Worm (Caenorhabditis elegans) whole organism, L2 larva: Measurements from ENCODE around the gene srsx-9.

Source experiments
- crh-2 ChIP-seq: sonication (generic microtip); optimal IDR thresholded peaks from 2 replicates; lab custom pipeline; 2017; ENCODE audit warnings: missing biosample characterization, missing genetic modification characterization
- egl-27 ChIP-seq: sonication (generic microtip); optimal IDR thresholded peaks from 3 replicates; lab custom pipeline; 2017; ENCODE audit warnings: missing biosample characterization, missing genetic modification reagents, missing genetic modification characterization
- elt-3 ChIP-seq: sonication (generic microtip); optimal IDR thresholded peaks from 2 replicates; lab custom pipeline; 2017; ENCODE audit warnings: missing biosample characterization, missing genetic modification characterization
- lin-11 ChIP-seq: fragments of 150-350 bp; sonication (generic microtip); optimal IDR thresholded peaks from 2 replicates; lab custom pipeline; 2014; ENCODE audit warnings: missing biosample characterization, missing genetic modification characterization, inconsistent platforms, mixed read lengths
- lsy-2 ChIP-seq, 2 experiments: fragments of 150-350 bp in 1 of 2; sonication (generic microtip) in 1 of 2; optimal IDR thresholded peaks; 2 replicates each; lab custom pipeline; 2014 to 2017; ENCODE audit warnings: missing biosample characterization in 2 of 2, missing genetic modification characterization in 2 of 2
- mab-5 ChIP-seq: fragments of 150-350 bp; optimal IDR thresholded peaks from 2 replicates; lab custom pipeline; 2014; ENCODE audit warnings: missing biosample characterization, missing genetic modification characterization
- mdl-1 ChIP-seq, 2 experiments: fragments of 150-350 bp in 1 of 2; sonication (generic microtip) in 1 of 2; optimal IDR thresholded peaks; 2 replicates each; lab custom pipeline; 2017; ENCODE audit warnings: missing biosample characterization in 2 of 2, missing genetic modification characterization in 2 of 2
- nhr-11 ChIP-seq: fragments of 150-350 bp; optimal IDR thresholded peaks from 2 replicates; lab custom pipeline; 2014; ENCODE audit warnings: missing biosample characterization, missing genetic modification characterization
- nhr-12 ChIP-seq: fragments of 150-350 bp; optimal IDR thresholded peaks from 2 replicates; lab custom pipeline; 2014; ENCODE audit warnings: missing biosample characterization, missing genetic modification characterization
- nhr-6 ChIP-seq: fragments of 150-350 bp; optimal IDR thresholded peaks from 2 replicates; lab custom pipeline; 2014; ENCODE audit warnings: missing biosample characterization, missing genetic modification characterization
- peb-1 ChIP-seq: fragments of 150-350 bp; optimal IDR thresholded peaks from 2 replicates; lab custom pipeline; 2014; ENCODE audit warnings: missing biosample characterization, missing genetic modification characterization
- skn-1 ChIP-seq: sonication (generic microtip); optimal IDR thresholded peaks from 2 replicates; lab custom pipeline; 2017; ENCODE audit warnings: missing biosample characterization, missing genetic modification characterization
- unc-62 ChIP-seq: fragments of 150-350 bp; optimal IDR thresholded peaks from 2 replicates; lab custom pipeline; 2014; ENCODE audit warnings: missing biosample characterization, missing genetic modification reagents, missing genetic modification characterization
- zag-1 ChIP-seq: fragments of 150-350 bp; optimal IDR thresholded peaks from 2 replicates; lab custom pipeline; 2014; ENCODE audit warnings: missing biosample characterization, missing genetic modification characterization

DNA sequence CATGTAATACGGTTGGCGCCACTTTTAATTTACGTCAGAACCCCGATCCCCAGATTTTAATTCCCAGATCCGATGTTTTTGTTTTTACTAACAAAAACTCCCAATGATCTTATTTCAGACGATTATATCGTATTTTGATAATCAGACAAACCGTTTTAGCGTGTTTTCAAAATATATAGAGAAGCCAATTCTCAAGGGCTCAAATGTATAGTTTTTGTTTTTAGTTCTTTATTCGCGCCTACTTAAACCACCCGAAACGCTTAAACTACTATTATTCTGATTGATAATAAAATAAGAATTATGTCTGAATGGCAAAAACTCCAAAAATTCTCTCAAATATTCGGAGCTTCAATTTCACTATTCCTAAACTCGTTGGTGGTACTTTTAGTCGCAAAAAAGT lies 16.3 kb downstream of the srsx-9 start, which contains the start of gene str-208:
- no peak for TF ChIP-seq nhr-11 (tag; lab: Kevin White, UChicago)
- TF ChIP-seq lin-11 (tag; lab: Kevin White, UChicago) = no peak
- TF ChIP-seq skn-1 = no peak
- no peak for TF ChIP-seq unc-62 (GFP tag; lab: Kevin White, UChicago)
- TF ChIP-seq peb-1 (tag; lab: Kevin White, UChicago) = no peak
- no peak for TF ChIP-seq nhr-6 (tag; lab: Kevin White, UChicago)
- TF ChIP-seq zag-1 (tag; lab: Kevin White, UChicago) = no peak
- TF ChIP-seq mdl-1 (tag; optimal IDR thresholded peaks at IDR 0.05; lab: Kevin White, UChicago) = no peak
- no peak for TF ChIP-seq mab-5 (tag; lab: Kevin White, UChicago)
- no peak for TF ChIP-seq nhr-12 (tag; lab: Kevin White, UChicago)
- no peak for TF ChIP-seq crh-2
- TF ChIP-seq elt-3 = no peak
- no peak for TF ChIP-seq egl-27 (tag; lab: Kevin White, UChicago)
- no peak for TF ChIP-seq lsy-2 (tag; optimal IDR thresholded peaks at IDR 0.05; lab: Kevin White, UChicago)
